ENCODE assay signal across 3 fruit fly cellular contexts in the genomic region with DNA sequence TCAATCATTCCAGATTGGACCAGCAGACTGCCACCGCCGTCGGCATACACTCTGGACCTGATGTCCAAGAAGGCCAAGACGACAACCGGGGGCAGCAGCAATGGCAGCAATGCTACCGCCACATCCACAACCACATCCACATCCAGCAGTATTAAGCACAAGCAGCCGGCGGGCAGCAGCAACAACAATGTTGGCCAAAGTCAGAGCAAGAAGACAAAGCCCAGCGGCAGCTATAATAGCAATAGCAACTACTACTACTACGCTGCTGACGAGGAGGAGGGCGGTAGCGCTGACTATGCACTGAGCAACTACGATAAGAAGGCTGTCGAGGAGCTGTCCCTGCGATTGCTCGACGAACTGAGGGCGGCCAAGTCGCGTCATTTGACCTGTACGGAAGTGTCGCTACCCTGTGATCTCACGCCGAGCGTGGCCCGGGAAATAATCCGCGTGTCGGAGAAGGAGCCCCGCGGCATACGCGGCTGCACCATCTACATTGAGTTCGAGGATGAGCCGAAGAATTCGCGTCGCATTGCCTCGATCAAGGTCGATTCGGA.
A peak's percentile ranks its signal among the peaks of the same experiment; 100 is the strongest.
TF ChIP-seq lines count a peak whose summit lies in the region.

No protein-coding gene starts in this region.

- TF ChIP-seq CTCF in whole organism, embryonic (GFP tag; optimal IDR thresholded peaks at IDR 0.05; lab: Kevin White, UChicago): no peak

TF ChIP-seq in whole organism, adult, 20 proteins besides CTCF, POLR2A, EP300 and RAD21:
- peak; percentile 5 for TF ChIP-seq cic (GFP tag; optimal IDR thresholded peaks at IDR 0.05; lab: Kevin White, UChicago)
- TF ChIP-seq Mnt (GFP tag; optimal IDR thresholded peaks at IDR 0.05; lab: Kevin White, UChicago): no peak
- TF ChIP-seq tj (GFP tag; optimal IDR thresholded peaks at IDR 0.05; lab: Kevin White, UChicago): peak; percentile 27

TF ChIP-seq in whole organism, embryonic, 481 proteins besides CTCF, POLR2A, EP300 and RAD21:
- TF ChIP-seq slou (GFP tag; optimal IDR thresholded peaks at IDR 0.05; lab: Kevin White, UChicago) (no peak), toy (GFP tag; IDR thresholded peaks at IDR 0.05; lab: Robert Waterston, UW) (0 out of 2 replicates have a peak, but pooled peaks have one; percentile 30), ems (GFP tag; optimal IDR thresholded peaks at IDR 0.05; lab: Kevin White, UChicago) (no peak), eyg (GFP tag; optimal IDR thresholded peaks at IDR 0.05; lab: Kevin White, UChicago) (peak; percentile 35), da (GFP tag; optimal IDR thresholded peaks at IDR 0.05; lab: Kevin White, UChicago) (peak; percentile 21), CG15696 (tag; optimal IDR thresholded peaks at IDR 0.05; lab: Kevin White, UChicago) (no peak), CG4360 (GFP tag; IDR thresholded peaks at IDR 0.05; lab: Robert Waterston, UW) (0 out of 2 replicates have a peak, but pooled peaks have one; percentile 5), chm (GFP tag; IDR thresholded peaks at IDR 0.05; lab: Robert Waterston, UW) (peak; percentile 72), danr (GFP tag; IDR thresholded peaks at IDR 0.05; lab: Robert Waterston, UW) (no peak), CG7786 (GFP tag; optimal IDR thresholded peaks at IDR 0.05; lab: Kevin White, UChicago) (peak; percentile 14), ara (GFP tag; IDR thresholded peaks at IDR 0.05; lab: Robert Waterston, UW) (no peak), CG18599 (GFP tag; optimal IDR thresholded peaks at IDR 0.05; lab: Kevin White, UChicago) (peak; percentile 2), CG15479 (GFP tag; optimal IDR thresholded peaks at IDR 0.05; lab: Kevin White, UChicago) (peak; percentile 75), sens (GFP tag; lab: Kevin White, UChicago) (peak; percentile 21), Dbx (GFP tag; IDR thresholded peaks at IDR 0.05; lab: Robert Waterston, UW) (0 out of 3 replicates have a peak, but pooled peaks have one; percentile 32), Ets65A (GFP tag; lab: Kevin White, UChicago) (peak; percentile 90), Scr (GFP tag; IDR thresholded peaks at IDR 0.05; lab: Robert Waterston, UW; ENCODE audit: partially characterized antibody) (no peak), lov (optimal IDR thresholded peaks at IDR 0.05; lab: Kevin White, UChicago) (no peak), lov (GFP tag; IDR thresholded peaks at IDR 0.05; lab: Robert Waterston, UW) (0 out of 3 replicates have a peak, but pooled peaks have one; percentile 21), CG10321 (GFP tag; IDR thresholded peaks at IDR 0.05; lab: Robert Waterston, UW) (peak; percentile 19; the same call in 1 of the 2 replicates), amos (GFP tag; IDR thresholded peaks at IDR 0.05; lab: Robert Waterston, UW; ENCODE audit: partially characterized antibody) (0 out of 2 replicates have a peak, but pooled peaks have one; percentile 26), CG8478 (optimal IDR thresholded peaks at IDR 0.05; lab: Kevin White, UChicago) (peak; percentile 1), Bgb (GFP tag; IDR thresholded peaks at IDR 0.05; lab: Robert Waterston, UW; ENCODE audit: partially characterized antibody) (0 out of 2 replicates have a peak, but pooled peaks have one; percentile 32), lilli (GFP tag; optimal IDR thresholded peaks at IDR 0.05; lab: Kevin White, UChicago) (peak; percentile 35), Hr51 (GFP tag; optimal IDR thresholded peaks at IDR 0.05; lab: Kevin White, UChicago) (no peak), CG12769 (tag; optimal IDR thresholded peaks at IDR 0.05; lab: Kevin White, UChicago) (peak; percentile 51), CG32532 (GFP tag; IDR thresholded peaks at IDR 0.05; lab: Robert Waterston, UW) (0 out of 2 replicates have a peak, but pooled peaks have one; percentile 27), Med (GFP tag; lab: Kevin White, UChicago) (peak; percentile 59), Six4 (GFP tag; optimal IDR thresholded peaks at IDR 0.05; lab: Kevin White, UChicago) (no peak), CG8290 (GFP tag; optimal IDR thresholded peaks at IDR 0.05; lab: Kevin White, UChicago) (no peak), CG8290 (tag; optimal IDR thresholded peaks at IDR 0.05; lab: Kevin White, UChicago) (peak in 1 of 2 experiments; percentile 27), H15 (GFP tag; IDR thresholded peaks at IDR 0.05; lab: Robert Waterston, UW) (0 out of 3 replicates have a peak, but pooled peaks have one; percentile 5)

TF ChIP-seq in whole organism, prepupa, 60 proteins besides CTCF, POLR2A, EP300 and RAD21:
- TF ChIP-seq Met (GFP tag; optimal IDR thresholded peaks at IDR 0.05; lab: Kevin White, UChicago): no peak
- TF ChIP-seq CG8632 (GFP tag; optimal IDR thresholded peaks at IDR 0.05; lab: Kevin White, UChicago): no peak
- no peak for TF ChIP-seq Ets21C (GFP tag; optimal IDR thresholded peaks at IDR 0.05; lab: Kevin White, UChicago)
- TF ChIP-seq achi (GFP tag; optimal IDR thresholded peaks at IDR 0.05; lab: Kevin White, UChicago): no peak
- no peak for TF ChIP-seq CG7368 (GFP tag; optimal IDR thresholded peaks at IDR 0.05; lab: Kevin White, UChicago)
- peak; percentile 68 for TF ChIP-seq svp (GFP tag; lab: Kevin White, UChicago)
- no peak for TF ChIP-seq CG31627 (GFP tag; optimal IDR thresholded peaks at IDR 0.05; lab: Kevin White, UChicago)
- TF ChIP-seq CG6276 (GFP tag; optimal IDR thresholded peaks at IDR 0.05; lab: Kevin White, UChicago): no peak
- TF ChIP-seq lz (GFP tag; optimal IDR thresholded peaks at IDR 0.05; lab: Kevin White, UChicago): no peak
- TF ChIP-seq Sox102F (GFP tag; optimal IDR thresholded peaks at IDR 0.05; lab: Kevin White, UChicago): no peak
- TF ChIP-seq CG10669 (GFP tag; optimal IDR thresholded peaks at IDR 0.05; lab: Kevin White, UChicago): no peak
- TF ChIP-seq CG6163 (GFP tag; IDR thresholded peaks at IDR 0.05; lab: Robert Waterston, UW): 0 out of 3 replicates have a peak, but pooled peaks have one; percentile 24
